Worm (Caenorhabditis elegans): ENCODE data around the gene eri-1.

eri-1 gene

DNA sequence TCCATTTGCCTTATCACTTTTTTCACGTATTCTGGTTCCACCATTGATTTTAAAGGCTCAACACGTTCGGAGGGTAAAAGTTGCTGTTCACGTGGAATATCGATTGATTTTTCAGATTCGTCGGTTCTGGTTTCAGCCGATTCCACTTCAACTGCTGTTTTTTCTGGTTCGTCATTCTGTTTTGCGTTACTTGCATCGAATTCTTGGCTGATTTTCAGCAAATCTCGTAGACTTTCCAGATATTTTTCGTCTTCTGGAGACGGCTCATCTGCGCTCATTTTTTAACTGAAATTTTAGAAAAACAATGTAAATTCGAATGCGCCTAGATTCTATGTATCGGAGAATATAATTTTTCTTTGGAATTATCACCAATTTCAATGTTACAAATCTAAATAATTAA is at the start of gene eri-1:
Gene eri-1, minus strand, starts transcription at position 285 of the 400 bp plus-strand sequence.
- TF ChIP-seq tab-1 (GFP tag; IDR thresholded peaks at IDR 0.05) = no peak
- TF ChIP-seq flt-1 (GFP tag; IDR thresholded peaks at IDR 0.05) = no peak
- TF ChIP-seq T22C8.4 (GFP tag; IDR thresholded peaks at IDR 0.05) = peak; percentile 46; the same call in 1 of the 2 replicates
- TF ChIP-seq ztf-23 (GFP tag; IDR thresholded peaks at IDR 0.05) = no peak
- TF ChIP-seq med-1 (GFP tag; optimal IDR thresholded peaks at IDR 0.05; ENCODE audit: insufficient read depth) = no peak

DNA sequence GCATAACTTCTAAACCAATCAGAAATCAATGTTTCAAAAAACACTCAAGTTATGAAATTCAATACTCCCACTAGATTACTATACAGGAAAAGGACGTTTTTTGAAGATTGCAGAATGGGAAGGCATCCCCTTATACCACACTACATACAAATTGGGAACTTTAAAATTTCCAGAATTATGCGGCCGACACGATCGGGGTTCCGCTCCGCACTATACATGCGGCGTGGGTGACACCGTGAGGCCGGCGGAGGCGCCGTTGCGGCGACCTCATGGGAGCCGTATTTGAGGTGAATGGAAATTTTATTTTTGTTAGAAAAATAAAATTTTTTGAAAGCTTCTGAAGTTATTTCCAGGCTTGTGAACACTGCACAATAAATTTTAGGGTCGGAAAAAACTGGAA is 48.5 kb upstream of the eri-1 start:
- TF ChIP-seq cog-1 (tag; optimal IDR thresholded peaks at IDR 0.05) (no peak), med-1 (GFP tag; optimal IDR thresholded peaks at IDR 0.05; ENCODE audit: insufficient read depth) (no peak), tab-1 (GFP tag; IDR thresholded peaks at IDR 0.05) (no peak), ref-1 (GFP tag; conservative IDR thresholded peaks at IDR 0.05) (no peak), flt-1 (GFP tag; IDR thresholded peaks at IDR 0.05) (no peak), T22C8.4 (GFP tag; IDR thresholded peaks at IDR 0.05) (no peak), ztf-23 (GFP tag; IDR thresholded peaks at IDR 0.05) (no peak), ztf-29 (GFP tag; IDR thresholded peaks at IDR 0.05) (no peak), klf-2 (GFP tag; conservative IDR thresholded peaks at IDR 0.05) (no peak)

DNA sequence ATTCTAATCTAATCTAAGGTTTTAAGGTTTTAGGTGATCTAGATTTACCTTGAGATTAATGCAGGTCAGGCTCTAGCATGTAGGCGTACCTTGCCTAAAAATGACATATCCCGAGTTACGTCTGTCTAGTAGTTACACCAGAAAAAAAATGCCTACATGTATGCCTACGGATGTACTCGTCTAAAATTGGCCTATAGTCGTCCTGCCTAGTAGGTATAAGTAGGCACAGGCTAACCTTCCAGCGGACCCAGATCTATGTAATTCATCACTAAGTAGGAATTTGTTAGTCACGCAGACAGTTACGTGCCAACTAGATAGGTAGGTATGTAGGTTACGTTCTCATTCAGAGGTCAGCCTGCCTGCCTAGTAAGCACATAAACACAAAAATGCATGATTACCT is 47.5 kb upstream of the eri-1 start:
- TF ChIP-seq klf-2 (GFP tag; conservative IDR thresholded peaks at IDR 0.05) (no peak), T22C8.4 (GFP tag; IDR thresholded peaks at IDR 0.05) (no peak), ztf-29 (GFP tag; IDR thresholded peaks at IDR 0.05) (no peak), flt-1 (GFP tag; IDR thresholded peaks at IDR 0.05) (no peak), ztf-23 (GFP tag; IDR thresholded peaks at IDR 0.05) (no peak), cog-1 (tag; optimal IDR thresholded peaks at IDR 0.05) (no peak), tab-1 (GFP tag; IDR thresholded peaks at IDR 0.05) (no peak), ref-1 (GFP tag; conservative IDR thresholded peaks at IDR 0.05) (no peak), med-1 (GFP tag; optimal IDR thresholded peaks at IDR 0.05; ENCODE audit: insufficient read depth) (no peak)

DNA sequence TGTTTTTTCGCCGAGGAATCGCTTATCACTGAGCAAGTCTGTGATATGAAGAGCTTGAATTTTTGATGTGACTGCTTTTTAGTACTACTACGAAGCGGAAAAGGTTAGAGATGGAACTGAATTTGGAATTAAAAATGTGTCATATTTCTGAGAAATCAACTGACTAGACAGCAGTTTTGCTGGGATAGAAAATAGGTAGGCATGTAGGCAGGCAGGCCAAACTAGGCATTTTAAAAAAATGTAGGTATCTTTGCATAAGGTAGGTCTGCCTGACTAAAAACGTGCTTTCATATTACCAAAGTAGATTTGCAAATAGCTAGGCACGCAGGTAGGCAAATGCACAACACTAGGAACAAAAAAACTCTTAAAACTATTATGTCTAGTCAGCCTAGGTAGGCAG is 46.8 kb upstream of the eri-1 start:
- TF ChIP-seq flt-1 (GFP tag; IDR thresholded peaks at IDR 0.05) = no peak
- no peak for TF ChIP-seq ztf-29 (GFP tag; IDR thresholded peaks at IDR 0.05)

DNA sequence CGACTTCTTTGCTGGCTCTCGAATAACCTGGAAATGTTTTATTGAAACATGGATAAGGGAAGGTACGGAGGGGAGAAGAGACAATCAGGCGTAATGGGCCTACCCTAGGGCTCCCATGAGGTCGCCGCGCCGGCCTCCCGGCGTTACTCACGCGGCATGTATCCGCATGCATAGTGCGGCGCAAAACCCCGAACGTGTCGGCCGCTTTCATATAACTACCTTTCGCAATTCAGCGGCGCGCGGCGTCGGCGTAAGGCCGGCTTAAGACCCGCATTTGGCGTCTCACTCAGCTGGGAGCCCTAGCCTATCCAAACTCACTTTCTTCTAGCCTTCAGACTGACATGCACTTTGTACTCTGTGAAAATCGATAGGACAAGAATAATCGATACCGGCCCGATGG is 42.3 kb upstream of the eri-1 start:
- no peak for TF ChIP-seq med-1 (GFP tag; optimal IDR thresholded peaks at IDR 0.05; ENCODE audit: insufficient read depth)
- TF ChIP-seq tab-1 (GFP tag; IDR thresholded peaks at IDR 0.05) = 0 out of 2 replicates have a peak, but pooled peaks have one; percentile 67
- no peak for TF ChIP-seq flt-1 (GFP tag; IDR thresholded peaks at IDR 0.05)
- no peak for TF ChIP-seq klf-2 (GFP tag; conservative IDR thresholded peaks at IDR 0.05)
- TF ChIP-seq T22C8.4 (GFP tag; IDR thresholded peaks at IDR 0.05) = no peak

DNA sequence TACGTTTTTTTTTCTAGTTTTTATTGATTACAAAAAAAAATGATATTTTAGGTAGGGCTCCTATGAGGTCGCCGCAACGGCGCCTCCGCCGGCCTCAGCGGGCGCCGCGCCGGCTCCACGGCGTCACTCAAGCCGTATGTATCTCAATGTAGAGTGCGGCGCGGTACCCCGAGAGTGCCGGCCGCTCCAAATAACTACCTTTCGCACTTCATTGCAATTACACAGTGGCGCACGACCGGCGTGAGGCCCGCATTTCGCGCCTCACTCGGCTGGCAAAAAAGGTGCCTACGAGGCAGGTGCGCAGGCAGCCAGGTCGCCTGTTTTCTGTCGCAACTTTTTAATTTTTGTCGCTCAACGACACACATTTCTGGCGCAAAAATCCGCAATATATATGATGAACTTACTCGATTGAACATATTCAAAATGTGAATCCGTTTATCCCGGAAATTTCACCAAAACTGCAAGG is 40.9 kb upstream of the eri-1 start, which contains the start of gene M04G7.2:
Gene M04G7.2, minus strand, starts transcription at position 416 of the 466 bp plus-strand sequence.
- TF ChIP-seq T22C8.4 (GFP tag; IDR thresholded peaks at IDR 0.05) (no peak), ref-1 (GFP tag; conservative IDR thresholded peaks at IDR 0.05) (no peak), ztf-29 (GFP tag; IDR thresholded peaks at IDR 0.05) (no peak)

DNA sequence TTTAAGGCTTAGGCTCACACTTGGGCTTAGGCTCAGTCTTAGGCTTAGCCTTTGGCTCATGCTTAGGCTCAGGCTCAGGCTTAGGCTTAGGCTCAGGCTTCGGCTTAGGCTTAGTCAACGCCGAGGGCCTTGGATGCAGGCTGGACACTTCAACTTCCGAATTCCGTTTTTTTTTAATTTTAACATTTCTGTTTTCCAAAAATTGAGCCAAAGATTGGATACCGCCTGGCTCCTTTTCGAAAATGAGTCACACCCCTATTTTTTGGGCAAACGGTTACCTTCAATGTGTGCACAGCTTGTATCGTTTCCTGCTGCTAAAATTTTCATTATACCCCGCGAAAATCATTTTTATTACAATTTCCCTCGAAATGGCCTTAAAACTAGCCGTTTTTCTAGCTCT is 35.7 kb upstream of the eri-1 start, which contains the start of gene M04G7.1:
Gene M04G7.1, plus strand, starts transcription at position 301 of the 400 bp plus-strand sequence.
- no peak for TF ChIP-seq ref-1 (GFP tag; conservative IDR thresholded peaks at IDR 0.05)
- no peak for TF ChIP-seq tab-1 (GFP tag; IDR thresholded peaks at IDR 0.05)
- no peak for TF ChIP-seq ztf-29 (GFP tag; IDR thresholded peaks at IDR 0.05)
- no peak for TF ChIP-seq ztf-23 (GFP tag; IDR thresholded peaks at IDR 0.05)
- TF ChIP-seq klf-2 (GFP tag; conservative IDR thresholded peaks at IDR 0.05) = no peak
- no peak for TF ChIP-seq cog-1 (tag; optimal IDR thresholded peaks at IDR 0.05)
- TF ChIP-seq med-1 (GFP tag; optimal IDR thresholded peaks at IDR 0.05; ENCODE audit: insufficient read depth) = no peak
- TF ChIP-seq T22C8.4 (GFP tag; IDR thresholded peaks at IDR 0.05) = no peak
- no peak for TF ChIP-seq flt-1 (GFP tag; IDR thresholded peaks at IDR 0.05)

DNA sequence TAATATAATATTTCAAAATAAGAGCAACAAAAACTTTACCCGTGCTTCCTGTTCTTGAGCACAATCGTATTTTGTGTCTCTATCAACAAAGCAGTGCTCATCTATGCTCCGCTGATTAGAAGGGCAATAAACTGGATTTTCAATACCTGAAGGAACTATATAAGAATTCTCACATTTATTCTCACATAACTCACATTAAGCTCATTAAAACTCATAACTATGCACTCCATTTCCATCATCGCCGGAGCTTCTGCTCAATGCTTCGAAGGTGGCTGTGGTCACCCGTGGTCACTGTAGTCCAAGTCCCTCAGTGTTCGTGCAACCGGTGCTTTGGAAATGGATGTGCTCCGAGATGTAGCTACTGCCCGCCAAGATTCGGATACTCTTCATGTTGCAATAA is 35.1 kb upstream of the eri-1 start, which contains the start of the genes Y66H1A.8 and M04G7.5:
Gene Y66H1A.8, minus strand, starts transcription at position 101 of the 400 bp plus-strand sequence.
Gene M04G7.5, plus strand, starts transcription at position 258 of the 400 bp plus-strand sequence.
- TF ChIP-seq T22C8.4 (GFP tag; IDR thresholded peaks at IDR 0.05) (no peak), ztf-29 (GFP tag; IDR thresholded peaks at IDR 0.05) (no peak), flt-1 (GFP tag; IDR thresholded peaks at IDR 0.05) (no peak), ztf-23 (GFP tag; IDR thresholded peaks at IDR 0.05) (no peak), tab-1 (GFP tag; IDR thresholded peaks at IDR 0.05) (no peak), cog-1 (tag; optimal IDR thresholded peaks at IDR 0.05) (no peak), med-1 (GFP tag; optimal IDR thresholded peaks at IDR 0.05; ENCODE audit: insufficient read depth) (no peak), klf-2 (GFP tag; conservative IDR thresholded peaks at IDR 0.05) (no peak), ref-1 (GFP tag; conservative IDR thresholded peaks at IDR 0.05) (no peak)

DNA sequence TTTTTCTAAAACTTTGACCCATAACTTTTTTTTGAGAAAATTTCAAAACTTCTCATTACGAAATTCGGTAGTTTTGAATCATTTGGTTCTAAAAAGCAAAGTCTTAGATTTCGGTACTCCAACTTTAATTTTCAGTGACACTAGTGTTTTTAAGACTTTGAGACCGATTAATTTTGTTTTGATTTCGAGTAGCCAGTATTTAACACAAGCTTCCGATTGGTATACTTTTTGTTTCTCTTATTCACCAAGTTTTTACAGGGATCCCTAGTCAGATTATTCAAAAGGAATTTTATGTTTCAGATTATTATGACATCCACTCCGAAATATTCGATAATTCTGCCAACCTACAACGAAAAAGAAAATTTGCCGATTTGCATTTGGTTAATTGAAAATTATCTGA is 25.6 kb upstream of the eri-1 start, which contains the start of gene dpm-1:
Gene dpm-1, plus strand, starts transcription at position 301 of the 400 bp plus-strand sequence.
- TF ChIP-seq tab-1 (GFP tag; IDR thresholded peaks at IDR 0.05) = no peak
- TF ChIP-seq klf-2 (GFP tag; conservative IDR thresholded peaks at IDR 0.05) = no peak
- TF ChIP-seq cog-1 (tag; optimal IDR thresholded peaks at IDR 0.05) = no peak

DNA sequence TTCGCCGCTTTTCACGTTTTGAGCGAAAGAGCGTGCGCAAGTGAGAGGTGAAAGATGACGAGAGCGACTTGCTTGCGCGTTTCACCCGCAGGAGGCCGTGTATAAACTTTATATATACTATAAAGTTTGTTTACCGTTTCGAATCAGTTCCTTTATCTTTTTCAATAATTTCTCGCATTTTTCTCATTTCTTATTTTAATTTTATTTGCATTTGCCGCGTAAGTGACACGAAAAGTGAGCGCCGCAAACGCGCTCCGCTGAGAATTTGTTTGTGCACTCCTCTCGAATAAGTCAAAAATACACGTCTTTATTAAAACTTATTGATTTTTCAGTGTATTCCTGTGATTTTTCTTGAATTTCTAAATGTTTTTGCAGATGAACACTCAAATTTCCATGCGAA is 23.9 kb upstream of the eri-1 start, which contains the start of gene mrpl-55:
Gene mrpl-55, plus strand, starts transcription at position 364 of the 400 bp plus-strand sequence.
- TF ChIP-seq cog-1 (tag; optimal IDR thresholded peaks at IDR 0.05) = peak; percentile 70
- TF ChIP-seq tab-1 (GFP tag; IDR thresholded peaks at IDR 0.05) = no peak
- TF ChIP-seq flt-1 (GFP tag; IDR thresholded peaks at IDR 0.05) = no peak; the same call in 1 of the 2 replicates
- TF ChIP-seq ztf-29 (GFP tag; IDR thresholded peaks at IDR 0.05) = no peak
- no peak; the same call in 1 of the 2 replicates for TF ChIP-seq T22C8.4 (GFP tag; IDR thresholded peaks at IDR 0.05)
- no peak for TF ChIP-seq med-1 (GFP tag; optimal IDR thresholded peaks at IDR 0.05; ENCODE audit: insufficient read depth)
- no peak for TF ChIP-seq ref-1 (GFP tag; conservative IDR thresholded peaks at IDR 0.05)
- 0 out of 2 replicates have a peak, but pooled peaks have one; percentile 36 for TF ChIP-seq ztf-23 (GFP tag; IDR thresholded peaks at IDR 0.05)
- no peak for TF ChIP-seq klf-2 (GFP tag; conservative IDR thresholded peaks at IDR 0.05)
